Worm (Caenorhabditis elegans) whole organism, L4 larva: ENCODE results near the gene dap-3.
A peak's percentile ranks its signal among the peaks of the same experiment; 100 is the strongest.

Experiments used
- F37D6.2 ChIP-seq: sonication (generic microtip); optimal IDR thresholded peaks from 2 replicates; lab custom pipeline; 2016; ENCODE audit warnings: mild to moderate bottlenecking, missing genetic modification characterization, missing compliant biosample characterization
- F49E8.2 ChIP-seq: sonication (generic microtip); optimal IDR thresholded peaks from 2 replicates; lab custom pipeline; 2016; ENCODE audit warnings: missing compliant biosample characterization, mild to moderate bottlenecking, missing genetic modification characterization, borderline replicate concordance
- Y105C5A.15 ChIP-seq: fragments of 200-800 bp; sonication (Bioruptor generic); IDR thresholded peaks from 2 replicates; pipeline ENCODE4 v1.3.6; 2022; ENCODE audit warnings: missing genetic modification characterization, missing compliant biosample characterization
- Y48G9A.11 ChIP-seq: fragments of 200-800 bp; sonication (Bioruptor generic); IDR thresholded peaks from 2 replicates; pipeline ENCODE4 v1.3.6; 2022; ENCODE audit warnings: missing genetic modification reagents, missing genetic modification characterization, missing compliant biosample characterization
- Y75B8A.6 ChIP-seq: fragments of 200-800 bp; sonication (Bioruptor generic); IDR thresholded peaks from 2 replicates; pipeline ENCODE4 v1.3.6; 2022; ENCODE audit warnings: missing genetic modification reagents, missing genetic modification characterization, missing compliant biosample characterization
- aha-1 ChIP-seq: fragments of 150-350 bp; peaks from one replicate; lab custom pipeline; 2014; ENCODE audit warnings: missing biosample characterization, missing genetic modification characterization
- aly-2 ChIP-seq: sonication (generic microtip); optimal IDR thresholded peaks from 2 replicates; lab custom pipeline; 2018; ENCODE audit warnings: missing biosample characterization, missing genetic modification characterization
- ama-1 ChIP-seq: fragments of 150-350 bp; optimal IDR thresholded peaks from 2 replicates; lab custom pipeline; 2014; ENCODE audit warnings: inconsistent platforms, mixed read lengths
- arid-1 ChIP-seq: fragments of 200-800 bp; sonication (Bioruptor generic); conservative IDR thresholded peaks from 2 replicates; pipeline ENCODE4 v1.3.6; 2022; ENCODE audit warnings: missing genetic modification reagents, missing genetic modification characterization, missing compliant biosample characterization
- attf-4 ChIP-seq: sonication (generic microtip); optimal IDR thresholded peaks from 3 replicates; lab custom pipeline; 2017; ENCODE audit warnings: missing biosample characterization, missing genetic modification characterization
- cey-2 ChIP-seq: sonication (generic microtip); optimal IDR thresholded peaks from 3 replicates; lab custom pipeline; 2017; ENCODE audit warnings: missing genetic modification characterization, mild to moderate bottlenecking, missing compliant biosample characterization, antibody characterized with exemption, borderline replicate concordance; ENCODE audit not compliant: insufficient read depth
- ctbp-1 ChIP-seq: fragments of 200-800 bp; sonication (Bioruptor generic); IDR thresholded peaks from 2 replicates; pipeline ENCODE4 v1.3.6; 2022; ENCODE audit warnings: missing genetic modification reagents, missing genetic modification characterization, missing compliant biosample characterization
- daf-12 ChIP-seq: fragments of 150-350 bp; optimal IDR thresholded peaks from 2 replicates; lab custom pipeline; 2014; ENCODE audit warnings: missing biosample characterization, missing genetic modification reagents, missing genetic modification characterization
- daf-16 ChIP-seq, 3 experiments: sonication (generic microtip); optimal IDR thresholded peaks; 2 replicates each; lab custom pipeline; 2016 to 2017; ENCODE audit warnings: missing genetic modification characterization in 3 of 3, missing genetic modification reagents in 3 of 3, mild to moderate bottlenecking in 2 of 3, missing compliant biosample characterization in 2 of 3, missing biosample characterization in 1 of 3, moderate library complexity in 1 of 3
- dmd-8 ChIP-seq: fragments of 200-800 bp; sonication (Bioruptor generic); IDR thresholded peaks from 2 replicates; pipeline ENCODE4 v1.3.6; 2022; ENCODE audit warnings: missing genetic modification characterization, missing compliant biosample characterization
- duxl-1 ChIP-seq: sonication (generic microtip); optimal IDR thresholded peaks from 2 replicates; lab custom pipeline; 2016; ENCODE audit warnings: mild to moderate bottlenecking, missing genetic modification characterization, moderate library complexity, missing compliant biosample characterization; ENCODE audit not compliant: poor library complexity
- egl-43 ChIP-seq: fragments of 200-800 bp; sonication (Bioruptor generic); IDR thresholded peaks from 2 replicates; pipeline ENCODE4 v1.3.6; 2022; ENCODE audit warnings: missing genetic modification reagents, missing genetic modification characterization, missing compliant biosample characterization
- hif-1 ChIP-seq, 2 experiments: sonication (generic microtip); optimal IDR thresholded peaks; 2 replicates each; lab custom pipeline; 2016 to 2017; ENCODE audit warnings: missing compliant biosample characterization in 2 of 2, missing genetic modification characterization in 2 of 2, missing genetic modification reagents in 2 of 2, missing genotype in 2 of 2, mild to moderate bottlenecking in 1 of 2
- hlh-11 ChIP-seq: fragments of 200-800 bp; sonication (Bioruptor generic); optimal IDR thresholded peaks from 2 replicates; lab custom pipeline; 2018; ENCODE audit warnings: mild to moderate bottlenecking, missing genetic modification characterization, missing compliant biosample characterization
- hlh-30 ChIP-seq: sonication (generic microtip); optimal IDR thresholded peaks from 2 replicates; lab custom pipeline; 2017; ENCODE audit warnings: antibody characterized with exemption, mild to moderate bottlenecking, missing genetic modification characterization, missing compliant biosample characterization; ENCODE audit not compliant: insufficient read depth
- lim-7 ChIP-seq: fragments of 200-800 bp; sonication (Bioruptor generic); IDR thresholded peaks from 2 replicates; pipeline ENCODE4 v1.3.6; 2022; ENCODE audit warnings: missing genetic modification characterization, missing compliant biosample characterization
- lin-38 ChIP-seq: fragments of 200-800 bp; sonication (Bioruptor generic); IDR thresholded peaks from 2 replicates; pipeline ENCODE4 v1.3.6; 2022; ENCODE audit warnings: missing genetic modification reagents, missing genetic modification characterization, missing compliant biosample characterization
- lsy-2 ChIP-seq, 2 experiments: fragments of 150-350 bp in 1 of 2; sonication (generic microtip) in 1 of 2; optimal IDR thresholded peaks; 2 replicates each; lab custom pipeline; 2014 to 2017; ENCODE audit warnings: missing biosample characterization in 2 of 2, missing genetic modification characterization in 2 of 2
- mdl-1 ChIP-seq, 2 experiments: fragments of 150-350 bp in 1 of 2; sonication (generic microtip) in 1 of 2; optimal IDR thresholded peaks; 2 replicates each; lab custom pipeline; 2014 to 2017; ENCODE audit warnings: missing biosample characterization in 2 of 2, missing genetic modification characterization in 2 of 2
- mep-1 ChIP-seq: fragments of 150-350 bp; sonication (generic microtip); optimal IDR thresholded peaks from 3 replicates; lab custom pipeline; 2014; ENCODE audit warnings: missing biosample characterization, missing genetic modification characterization
- mes-2 ChIP-seq: sonication (generic microtip); optimal IDR thresholded peaks from 2 replicates; lab custom pipeline; 2016; ENCODE audit warnings: missing genotype, mild to moderate bottlenecking, missing genetic modification characterization, missing compliant biosample characterization; ENCODE audit not compliant: poor library complexity, severe bottlenecking
- mxl-2 ChIP-seq: fragments of 200-800 bp; sonication (Bioruptor generic); conservative IDR thresholded peaks from 2 replicates; pipeline ENCODE4 v1.3.6; 2022; ENCODE audit warnings: missing genetic modification reagents, missing genetic modification characterization, missing compliant biosample characterization
- mxl-3 ChIP-seq: fragments of 200-800 bp; sonication (Bioruptor generic); optimal IDR thresholded peaks from 2 replicates; lab custom pipeline; 2018; ENCODE audit warnings: mild to moderate bottlenecking, missing genetic modification characterization, missing compliant biosample characterization
- nhr-102 ChIP-seq: sonication (generic microtip); optimal IDR thresholded peaks from 2 replicates; lab custom pipeline; 2016; ENCODE audit warnings: mild to moderate bottlenecking, missing genetic modification characterization, moderate library complexity, missing compliant biosample characterization
- nhr-11 ChIP-seq: fragments of 150-350 bp; optimal IDR thresholded peaks from 2 replicates; lab custom pipeline; 2014; ENCODE audit warnings: missing biosample characterization, missing genetic modification characterization
- nhr-25 ChIP-seq: sonication (generic microtip); optimal IDR thresholded peaks from 2 replicates; lab custom pipeline; 2017; ENCODE audit warnings: missing genetic modification characterization, mild to moderate bottlenecking, missing compliant biosample characterization, antibody characterized with exemption, moderate library complexity, borderline replicate concordance; ENCODE audit not compliant: insufficient read depth
- nhr-41 ChIP-seq: fragments of 200-800 bp; sonication (Bioruptor generic); IDR thresholded peaks from 2 replicates; pipeline ENCODE4 v1.3.6; 2022; ENCODE audit warnings: missing genetic modification reagents, missing genetic modification characterization, missing compliant biosample characterization
- php-3 ChIP-seq: fragments of 200-800 bp; sonication (Bioruptor generic); IDR thresholded peaks from 2 replicates; pipeline ENCODE4 v1.3.6; 2022; ENCODE audit warnings: missing genetic modification reagents, missing genetic modification characterization, missing compliant biosample characterization
- pqm-1 ChIP-seq: sonication (generic microtip); optimal IDR thresholded peaks from 2 replicates; lab custom pipeline; 2017; ENCODE audit warnings: missing biosample characterization, missing genetic modification characterization
- saeg-2 ChIP-seq: fragments of 200-800 bp; sonication (Bioruptor generic); IDR thresholded peaks from 2 replicates; pipeline ENCODE4 v1.3.6; 2022; ENCODE audit warnings: missing genetic modification reagents, missing genetic modification characterization, missing compliant biosample characterization
- sdz-12 ChIP-seq: fragments of 200-800 bp; sonication (Bioruptor generic); optimal IDR thresholded peaks from 2 replicates; lab custom pipeline; 2018; ENCODE audit warnings: mild to moderate bottlenecking, missing genetic modification characterization, missing compliant biosample characterization
- skn-1 ChIP-seq: fragments of 150-350 bp; optimal IDR thresholded peaks from 2 replicates; lab custom pipeline; 2014; ENCODE audit warnings: missing biosample characterization, missing genetic modification characterization
- tra-1 ChIP-seq: fragments of 200-800 bp; sonication (Bioruptor generic); IDR thresholded peaks from 2 replicates; pipeline ENCODE4 v1.3.6; 2022; ENCODE audit warnings: missing genetic modification reagents, missing genetic modification characterization, missing compliant biosample characterization
- unc-62 ChIP-seq, 3 experiments: fragments of 150-350 bp in 1 of 3; sonication (generic microtip); optimal IDR thresholded peaks in 2 of 3; peaks in 1 of 3; 1 replicate in 1 of 3; 2 replicates in 2 of 3; lab custom pipeline; 2014 to 2017; ENCODE audit warnings: missing biosample characterization in 3 of 3, missing genetic modification characterization in 3 of 3, missing genetic modification reagents in 3 of 3, missing genotype in 1 of 3
- zfp-3 ChIP-seq: fragments of 200-800 bp; sonication (Bioruptor generic); conservative IDR thresholded peaks from 2 replicates; pipeline ENCODE4 v1.3.6; 2022; ENCODE audit warnings: missing genetic modification reagents, missing genetic modification characterization, missing compliant biosample characterization
- zip-11 ChIP-seq: fragments of 200-800 bp; sonication (Bioruptor generic); IDR thresholded peaks from 2 replicates; pipeline ENCODE4 v1.3.6; 2022; ENCODE audit warnings: missing genetic modification characterization, missing compliant biosample characterization
- ztf-7 ChIP-seq: fragments of 150-350 bp; optimal IDR thresholded peaks from 2 replicates; lab custom pipeline; 2014; ENCODE audit warnings: missing biosample characterization, missing genetic modification characterization

Gene dap-3

DNA sequence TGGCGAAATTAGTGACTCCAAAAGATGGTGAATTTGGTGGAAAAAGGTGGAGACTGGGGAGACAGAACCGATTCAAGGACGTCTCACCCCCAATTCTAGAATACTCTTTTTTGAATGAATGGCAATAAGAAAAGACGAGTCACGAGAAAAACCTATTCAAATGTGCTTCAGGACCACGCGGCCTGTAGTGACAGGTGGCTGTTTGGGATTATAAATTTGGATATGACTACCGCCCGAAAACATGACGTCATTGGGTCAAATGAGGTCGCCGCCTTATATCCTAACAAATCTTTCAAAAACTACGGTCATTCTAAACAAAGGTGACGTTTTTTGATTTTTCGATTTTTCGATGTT lies 26.9 kb upstream of the dap-3 start:
- TF ChIP-seq daf-16 (GFP tag; optimal IDR thresholded peaks at IDR 0.05; lab: Kevin White, UChicago) = no peak
- peak; percentile 19 for TF ChIP-seq daf-16 (tag; optimal IDR thresholded peaks at IDR 0.05; lab: Kevin White, UChicago)
- TF ChIP-seq sdz-12 (GFP tag; lab: Kevin White, UChicago) = peak; percentile 70
- TF ChIP-seq ama-1 (lab: Kevin White, UChicago) = peak; percentile 38
- TF ChIP-seq nhr-41 (GFP tag; lab: Robert Waterston, UW) = peak; percentile 8; the same call in 1 of the 2 replicates
- TF ChIP-seq nhr-25 = peak; percentile 21
- TF ChIP-seq ztf-7 (tag; lab: Kevin White, UChicago) = no peak
- TF ChIP-seq mdl-1 (tag; optimal IDR thresholded peaks at IDR 0.05; lab: Kevin White, UChicago) = no peak
- 0 out of 2 replicates have a peak, but pooled peaks have one; percentile 19 for TF ChIP-seq tra-1
- TF ChIP-seq ctbp-1 (GFP tag; lab: Robert Waterston, UW) = 0 out of 2 replicates have a peak, but pooled peaks have one; percentile 11
- no peak for TF ChIP-seq Y75B8A.6
- TF ChIP-seq Y48G9A.11 (GFP tag; lab: Robert Waterston, UW) = peak; percentile 35; the same call in 1 of the 2 replicates
- TF ChIP-seq unc-62 (GFP tag; optimal IDR thresholded peaks at IDR 0.05 in 1 of 2; lab: Kevin White, UChicago) = peak in 1 of 2 experiments; percentile 92
- no peak for TF ChIP-seq unc-62 (tag; optimal IDR thresholded peaks at IDR 0.05; lab: Kevin White, UChicago)
- TF ChIP-seq Y105C5A.15 (GFP tag; lab: Robert Waterston, UW) = 0 out of 2 replicates have a peak, but pooled peaks have one; percentile 54
- peak; percentile 41 for TF ChIP-seq hlh-30

DNA sequence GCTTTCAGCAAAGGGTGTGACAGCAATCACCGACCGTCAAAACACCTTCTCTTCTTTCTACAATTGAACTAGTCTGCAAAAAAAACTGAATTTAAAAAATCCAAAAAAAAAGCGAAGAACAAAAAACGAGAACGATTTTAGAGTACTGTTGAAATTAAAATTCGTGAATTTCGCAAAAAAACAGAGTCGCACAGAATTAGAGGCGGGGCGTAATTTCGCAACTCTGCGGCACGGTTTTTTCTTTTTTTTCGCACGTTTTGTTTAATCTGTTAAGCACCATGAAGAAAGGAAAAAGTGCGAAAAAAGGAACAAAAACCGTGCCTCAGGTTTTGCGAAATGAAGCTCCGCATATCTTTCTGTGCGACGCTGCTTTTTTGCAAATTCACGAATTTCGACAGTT lies 26.0 kb upstream of the dap-3 start, which contains the start of gene mnk-1:
TSS of gene mnk-1 (minus strand) at position 73 of the 400 bp plus-strand sequence.
- TF ChIP-seq hif-1 (tag; optimal IDR thresholded peaks at IDR 0.05; lab: Kevin White, UChicago) (no peak), aha-1 (tag; lab: Kevin White, UChicago) (peak; percentile 87), mes-2 (tag; lab: Kevin White, UChicago) (no peak)
- TF ChIP-seq, all 104 proteins: peak for 1

DNA sequence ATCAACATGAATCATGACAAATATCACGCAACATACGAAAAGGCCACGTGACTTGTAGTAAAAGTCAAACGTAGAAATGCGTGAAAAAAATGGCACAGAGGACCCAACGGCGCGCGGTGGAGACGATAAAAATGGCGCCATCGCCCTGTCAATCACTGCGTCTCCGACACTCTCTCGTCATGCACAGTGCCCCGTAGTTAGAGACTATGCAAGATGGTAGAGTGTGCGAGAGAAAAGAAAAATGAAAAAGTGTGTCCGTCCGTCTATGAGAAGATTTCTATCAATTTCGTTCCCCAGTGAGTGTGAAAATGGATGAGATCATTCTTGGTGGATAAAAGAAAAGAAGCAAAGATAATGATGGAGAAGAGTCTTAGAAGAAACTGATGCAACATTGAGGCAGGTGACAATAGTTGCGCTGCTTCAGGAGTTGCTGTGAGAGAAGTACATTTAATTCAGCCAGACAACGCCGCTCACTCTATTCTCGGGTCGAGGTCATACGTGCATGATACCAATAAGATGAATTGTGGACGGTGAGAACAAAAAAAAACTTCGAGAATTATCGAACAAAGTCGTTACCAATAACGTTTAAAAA lies 25.4 kb upstream of the dap-3 start:
- TF ChIP-seq F37D6.2 (tag; lab: Kevin White, UChicago) = no peak
- peak; percentile 5 for TF ChIP-seq pqm-1
- TF ChIP-seq attf-4 (tag; lab: Kevin White, UChicago) = no peak
- peak; percentile 57 for TF ChIP-seq ama-1 (lab: Kevin White, UChicago)
- no peak for TF ChIP-seq F49E8.2 (tag; lab: Kevin White, UChicago)
- TF ChIP-seq hlh-11 (tag; lab: Kevin White, UChicago) = peak; percentile 85
- no peak for TF ChIP-seq Y48G9A.11 (GFP tag; lab: Robert Waterston, UW)
- peak; percentile 12 to 20 for TF ChIP-seq lsy-2 (tag; optimal IDR thresholded peaks at IDR 0.05; lab: Kevin White, UChicago)
- peak in 1 of 2 experiments; percentile 26 for TF ChIP-seq daf-16 (GFP tag; optimal IDR thresholded peaks at IDR 0.05; lab: Kevin White, UChicago)
- peak; percentile 26 for TF ChIP-seq daf-16 (tag; optimal IDR thresholded peaks at IDR 0.05; lab: Kevin White, UChicago)
- no peak for TF ChIP-seq dmd-8 (GFP tag; lab: Robert Waterston, UW)
- TF ChIP-seq php-3 (GFP tag; lab: Robert Waterston, UW) = peak; percentile 67
- TF ChIP-seq nhr-11 (tag; lab: Kevin White, UChicago) = peak; percentile 82
- peak; percentile 31 for TF ChIP-seq zfp-3 (GFP tag; lab: Robert Waterston, UW)
- TF ChIP-seq cey-2 (tag; lab: Kevin White, UChicago) = no peak
- peak; percentile 3; the same call in 1 of the 2 replicates for TF ChIP-seq egl-43 (GFP tag; lab: Robert Waterston, UW)
- TF ChIP-seq mxl-2 (GFP tag; lab: Robert Waterston, UW) = 0 out of 2 replicates have a peak, but pooled peaks have one; percentile 8
- peak; percentile 9 for TF ChIP-seq ztf-7 (tag; lab: Kevin White, UChicago)
- peak; percentile 40 for TF ChIP-seq nhr-102 (tag; lab: Kevin White, UChicago)
- peak; percentile 70 for TF ChIP-seq saeg-2 (GFP tag; lab: Robert Waterston, UW)
- TF ChIP-seq tra-1 = peak; percentile 56
- peak; percentile 48 for TF ChIP-seq lin-38 (GFP tag; lab: Robert Waterston, UW)
- TF ChIP-seq duxl-1 = peak; percentile 57
- no peak for TF ChIP-seq daf-12
- TF ChIP-seq skn-1 = no peak
- peak; percentile 48 for TF ChIP-seq mes-2 (tag; lab: Kevin White, UChicago)
- TF ChIP-seq mep-1 = peak; percentile 72
- no peak; the same call in 1 of the 2 replicates for TF ChIP-seq arid-1 (GFP tag; lab: Robert Waterston, UW)
- no peak for TF ChIP-seq lim-7 (GFP tag; lab: Robert Waterston, UW)
- no peak for TF ChIP-seq aly-2
- peak; percentile 43 to 47 for TF ChIP-seq mdl-1 (tag; optimal IDR thresholded peaks at IDR 0.05; lab: Kevin White, UChicago)
- no peak for TF ChIP-seq zip-11 (GFP tag; lab: Robert Waterston, UW)
- TF ChIP-seq hif-1 (tag; optimal IDR thresholded peaks at IDR 0.05; lab: Kevin White, UChicago) = peak in 1 of 2 experiments; percentile 49
- peak; percentile 94 for TF ChIP-seq aha-1 (tag; lab: Kevin White, UChicago)
- peak; percentile 25 for TF ChIP-seq mxl-3 (GFP tag; lab: Kevin White, UChicago)
